Fruit fly (Drosophila melanogaster) whole organism: ENCODE measurements around the gene bero.

Source experiments
- CG8478 ChIP-seq: fragments of >200 bp; optimal IDR thresholded peaks from 2 replicates; lab custom pipeline; 2018; ENCODE audit warnings: inconsistent platforms
- Dll ChIP-seq: fragments of >200 bp; optimal IDR thresholded peaks from 2 replicates; lab custom pipeline; 2017
- EcR ChIP-seq, 2 experiments: fragments of >200 bp; optimal IDR thresholded peaks; 2 replicates each; lab custom pipeline; 2017; ENCODE audit warnings: missing biosample characterization in 2 of 2, missing genetic modification characterization in 2 of 2, missing genetic modification reagents in 2 of 2
- pan ChIP-seq: fragments of >200 bp; optimal IDR thresholded peaks from 2 replicates; lab custom pipeline; 2017
- psq ChIP-seq: fragments of >200 bp; optimal IDR thresholded peaks from 2 replicates; lab custom pipeline; 2017
- usp ChIP-seq: fragments of >200 bp; optimal IDR thresholded peaks from 2 replicates; lab custom pipeline; 2017; ENCODE audit warnings: missing biosample characterization, missing genetic modification characterization, mixed read lengths

- TF ChIP-seq CG8478 (lab: Kevin White, UChicago) = no peak
- TF ChIP-seq Dll (lab: Kevin White, UChicago) = no peak
- no peak for TF ChIP-seq usp (GFP tag; lab: Kevin White, UChicago)
- TF ChIP-seq psq (lab: Kevin White, UChicago) = no peak
- TF ChIP-seq pan (lab: Kevin White, UChicago) = no peak
- TF ChIP-seq EcR (GFP tag; optimal IDR thresholded peaks at IDR 0.05; lab: Kevin White, UChicago) = no peak
Measured at dm6 chr2L:20878052-20878451, 19.6 kb downstream of the bero start.
